Worm (Caenorhabditis elegans) whole organism, L1 larva: ENCODE measurements around the gene bcs-1.

Source experiments
- C16A3.4 ChIP-seq: fragments of 150-350 bp; optimal IDR thresholded peaks from 2 replicates; lab custom pipeline; 2014; ENCODE audit warnings: missing biosample characterization, missing genetic modification characterization
- C34B4.2 ChIP-seq: sonication (generic microtip); optimal IDR thresholded peaks from 2 replicates; lab custom pipeline; 2017; ENCODE audit warnings: mild to moderate bottlenecking, missing genetic modification characterization, missing compliant biosample characterization
- F16B12.6 ChIP-seq: fragments of 150-350 bp; optimal IDR thresholded peaks from 2 replicates; lab custom pipeline; 2014; ENCODE audit warnings: missing biosample characterization, missing genetic modification characterization
- aha-1 ChIP-seq: fragments of 150-350 bp; optimal IDR thresholded peaks from 2 replicates; lab custom pipeline; 2014; ENCODE audit warnings: missing biosample characterization, missing genetic modification characterization
- alr-1 ChIP-seq: fragments of 200-800 bp; sonication (Bioruptor generic); optimal IDR thresholded peaks from 2 replicates; lab custom pipeline; 2018; ENCODE audit warnings: borderline replicate concordance, mild to moderate bottlenecking, missing genetic modification characterization, missing compliant biosample characterization
- aly-2 ChIP-seq: fragments of 150-350 bp; optimal IDR thresholded peaks from 2 replicates; lab custom pipeline; 2014; ENCODE audit warnings: missing biosample characterization, missing genetic modification characterization
- ama-1 ChIP-seq: fragments of 150-350 bp; optimal IDR thresholded peaks from 2 replicates; lab custom pipeline; 2014
- blmp-1 ChIP-seq: fragments of 150-350 bp; optimal IDR thresholded peaks from 2 replicates; lab custom pipeline; 2014; ENCODE audit warnings: missing biosample characterization, missing genetic modification characterization
- ceh-63 ChIP-seq: fragments of 200-800 bp; sonication (Bioruptor generic); optimal IDR thresholded peaks from 2 replicates; lab custom pipeline; 2018; ENCODE audit warnings: mild to moderate bottlenecking, missing genetic modification characterization, missing compliant biosample characterization
- ceh-8 ChIP-seq: fragments of 200-800 bp; sonication (Bioruptor generic); optimal IDR thresholded peaks from 2 replicates; lab custom pipeline; 2018; ENCODE audit warnings: mild to moderate bottlenecking, missing genetic modification characterization, moderate library complexity, missing compliant biosample characterization
- ceh-88 ChIP-seq: fragments of 200-800 bp; sonication (Bioruptor generic); IDR thresholded peaks from 2 replicates; pipeline ENCODE4 v1.3.6; 2022; ENCODE audit warnings: missing genetic modification characterization, missing compliant biosample characterization
- ces-1 ChIP-seq: fragments of 150-350 bp; optimal IDR thresholded peaks from 2 replicates; lab custom pipeline; 2014; ENCODE audit warnings: missing biosample characterization, missing genetic modification reagents, missing genetic modification characterization
- dpl-1 ChIP-seq, 3 experiments: fragments of 150-350 bp in 2 of 3; sonication (generic microtip) in 1 of 3; optimal IDR thresholded peaks; 2 replicates each; lab custom pipeline; 2014 to 2017; ENCODE audit warnings: missing biosample characterization in 3 of 3, missing genetic modification characterization in 3 of 3, missing genetic modification reagents in 3 of 3
- dsc-1 ChIP-seq: sonication (generic microtip); optimal IDR thresholded peaks from 2 replicates; lab custom pipeline; 2016; ENCODE audit warnings: mild to moderate bottlenecking, missing genetic modification characterization, missing compliant biosample characterization
- efl-1 ChIP-seq, 4 experiments: fragments of 150-350 bp; optimal IDR thresholded peaks in 3 of 4; peaks in 1 of 4; 1 replicate in 1 of 4; 2 replicates in 3 of 4; lab custom pipeline; 2014; ENCODE audit warnings: missing biosample characterization in 2 of 4, missing genetic modification characterization in 2 of 4, missing genetic modification reagents in 2 of 4
- egl-13 ChIP-seq: sonication (generic microtip); optimal IDR thresholded peaks from 2 replicates; lab custom pipeline; 2016; ENCODE audit warnings: missing genotype, missing genetic modification reagents, missing genetic modification characterization, missing compliant biosample characterization
- egl-27 ChIP-seq, 2 experiments: fragments of 150-350 bp in 1 of 2; sonication (generic microtip); optimal IDR thresholded peaks; 3 replicates each; lab custom pipeline; 2017 to 2018; ENCODE audit warnings: missing biosample characterization in 2 of 2, missing genetic modification characterization in 2 of 2, missing genetic modification reagents in 2 of 2
- elt-3 ChIP-seq, 6 experiments: fragments of 150-350 bp in 1 of 6; sonication (generic microtip); optimal IDR thresholded peaks; 2 replicates each; lab custom pipeline; 2017 to 2018; ENCODE audit warnings: missing biosample characterization in 6 of 6, missing genetic modification characterization in 6 of 6, inconsistent platforms in 1 of 6
- fkh-4 ChIP-seq: sonication (generic microtip); optimal IDR thresholded peaks from 2 replicates; lab custom pipeline; 2016; ENCODE audit warnings: missing compliant biosample characterization, missing genetic modification characterization, borderline replicate concordance
- fos-1 ChIP-seq: fragments of 150-350 bp; optimal IDR thresholded peaks from 2 replicates; lab custom pipeline; 2014; ENCODE audit warnings: missing biosample characterization, missing genetic modification characterization
- grh-1 ChIP-seq: fragments of 200-800 bp; sonication (Bioruptor generic); IDR thresholded peaks from 2 replicates; pipeline ENCODE4 v1.3.6; 2022; ENCODE audit warnings: missing genetic modification reagents, missing genetic modification characterization, missing compliant biosample characterization
- hlh-17 ChIP-seq: fragments of 200-800 bp; sonication (Bioruptor generic); optimal IDR thresholded peaks from 2 replicates; lab custom pipeline; 2018; ENCODE audit warnings: missing genetic modification characterization, mild to moderate bottlenecking, missing compliant biosample characterization, moderate library complexity, borderline replicate concordance
- hpl-2 ChIP-seq: fragments of 150-350 bp; optimal IDR thresholded peaks from 2 replicates; lab custom pipeline; 2014; ENCODE audit warnings: missing biosample characterization, missing genetic modification reagents, missing genetic modification characterization
- irx-1 ChIP-seq: sonication (generic microtip); optimal IDR thresholded peaks from 2 replicates; lab custom pipeline; 2016; ENCODE audit warnings: missing genetic modification characterization, missing compliant biosample characterization
- isw-1 ChIP-seq: fragments of 200-800 bp; sonication (Bioruptor generic); IDR thresholded peaks from 2 replicates; pipeline ENCODE4 v1.3.6; 2022; ENCODE audit warnings: missing genetic modification characterization, missing compliant biosample characterization
- jun-1 ChIP-seq: fragments of 150-350 bp; optimal IDR thresholded peaks from 2 replicates; lab custom pipeline; 2014; ENCODE audit warnings: missing biosample characterization, missing genetic modification reagents, missing genetic modification characterization
- lin-13 ChIP-seq: fragments of 150-350 bp; optimal IDR thresholded peaks from 2 replicates; lab custom pipeline; 2014; ENCODE audit warnings: missing biosample characterization, missing genetic modification reagents, missing genetic modification characterization
- lin-15B ChIP-seq: fragments of 150-350 bp; sonication (generic microtip); optimal IDR thresholded peaks from 3 replicates; lab custom pipeline; 2014; ENCODE audit warnings: missing biosample characterization, missing genetic modification characterization
- lir-3 ChIP-seq: sonication (generic microtip); optimal IDR thresholded peaks from 2 replicates; lab custom pipeline; 2016; ENCODE audit warnings: mild to moderate bottlenecking, missing genetic modification characterization, moderate library complexity, missing compliant biosample characterization; ENCODE audit not compliant: poor library complexity
- mef-2 ChIP-seq: fragments of 150-350 bp; optimal IDR thresholded peaks from 2 replicates; lab custom pipeline; 2014; ENCODE audit warnings: missing biosample characterization, missing genetic modification characterization
- nhr-20 ChIP-seq: sonication (generic microtip); optimal IDR thresholded peaks from 2 replicates; lab custom pipeline; 2016; ENCODE audit warnings: mild to moderate bottlenecking, missing genetic modification characterization, missing compliant biosample characterization
- nhr-28 ChIP-seq: fragments of 150-350 bp; optimal IDR thresholded peaks from 2 replicates; lab custom pipeline; 2014; ENCODE audit warnings: missing biosample characterization, missing genetic modification characterization
- nhr-47 ChIP-seq: sonication (generic microtip); optimal IDR thresholded peaks from 2 replicates; lab custom pipeline; 2016; ENCODE audit warnings: mild to moderate bottlenecking, missing genetic modification characterization, moderate library complexity, missing compliant biosample characterization
- nhr-71 ChIP-seq: sonication (generic microtip); optimal IDR thresholded peaks from 2 replicates; lab custom pipeline; 2016; ENCODE audit warnings: mild to moderate bottlenecking, missing genetic modification characterization, moderate library complexity, missing compliant biosample characterization
- nhr-76 ChIP-seq: sonication (generic microtip); optimal IDR thresholded peaks from 2 replicates; lab custom pipeline; 2017; ENCODE audit warnings: missing biosample characterization, missing genetic modification characterization
- nhr-84 ChIP-seq: sonication (generic microtip); optimal IDR thresholded peaks from 2 replicates; lab custom pipeline; 2017; ENCODE audit warnings: missing biosample characterization, missing genetic modification characterization
- pag-3 ChIP-seq: sonication (generic microtip); optimal IDR thresholded peaks from 2 replicates; lab custom pipeline; 2017; ENCODE audit warnings: missing genetic modification characterization, mild to moderate bottlenecking, missing compliant biosample characterization, antibody characterized with exemption, borderline replicate concordance; ENCODE audit not compliant: insufficient read depth
- pax-3 ChIP-seq: fragments of 200-800 bp; sonication (Bioruptor generic); optimal IDR thresholded peaks from 2 replicates; lab custom pipeline; 2018; ENCODE audit warnings: mild to moderate bottlenecking, missing genetic modification characterization, moderate library complexity, missing compliant biosample characterization
- pqm-1 ChIP-seq: sonication (generic microtip); optimal IDR thresholded peaks from 3 replicates; lab custom pipeline; 2017; ENCODE audit warnings: missing biosample characterization, missing genetic modification characterization
- sox-4 ChIP-seq: sonication (generic microtip); optimal IDR thresholded peaks from 2 replicates; lab custom pipeline; 2016; ENCODE audit warnings: missing genetic modification characterization, missing compliant biosample characterization
- tbx-2 ChIP-seq: sonication (generic microtip); optimal IDR thresholded peaks from 2 replicates; lab custom pipeline; 2016; ENCODE audit warnings: missing genetic modification characterization, missing compliant biosample characterization
- tlp-1 ChIP-seq: fragments of 150-350 bp; optimal IDR thresholded peaks from 2 replicates; lab custom pipeline; 2014; ENCODE audit warnings: missing biosample characterization, missing genetic modification characterization
- unc-130 ChIP-seq: fragments of 150-350 bp; optimal IDR thresholded peaks from 2 replicates; lab custom pipeline; 2017; ENCODE audit warnings: missing biosample characterization, missing genetic modification characterization, inconsistent platforms
- unc-30 ChIP-seq: sonication (generic microtip); optimal IDR thresholded peaks from 2 replicates; lab custom pipeline; 2017; ENCODE audit warnings: missing biosample characterization, missing genetic modification characterization
- unc-62 ChIP-seq: fragments of 150-350 bp; optimal IDR thresholded peaks from 2 replicates; lab custom pipeline; 2014; ENCODE audit warnings: missing biosample characterization, missing genetic modification reagents, missing genetic modification characterization
- unc-86 ChIP-seq: sonication (generic microtip); optimal IDR thresholded peaks from 2 replicates; lab custom pipeline; 2016; ENCODE audit warnings: missing genetic modification characterization, missing compliant biosample characterization
- unc-98 ChIP-seq: fragments of 200-800 bp; sonication (Bioruptor generic); IDR thresholded peaks from 2 replicates; pipeline ENCODE4 v1.3.6; 2022; ENCODE audit warnings: missing genetic modification characterization, missing compliant biosample characterization
- vab-15 ChIP-seq: sonication (generic microtip); optimal IDR thresholded peaks from 2 replicates; lab custom pipeline; 2017; ENCODE audit warnings: missing genotype, mild to moderate bottlenecking, missing genetic modification characterization, missing compliant biosample characterization
- xbp-1 ChIP-seq: sonication (generic microtip); optimal IDR thresholded peaks from 2 replicates; lab custom pipeline; 2016; ENCODE audit warnings: missing genetic modification characterization, missing compliant biosample characterization
- zip-4 ChIP-seq: fragments of 200-800 bp; sonication (Bioruptor generic); optimal IDR thresholded peaks from 2 replicates; lab custom pipeline; 2018; ENCODE audit warnings: mild to moderate bottlenecking, missing genetic modification characterization, moderate library complexity, missing compliant biosample characterization
- ztf-11 ChIP-seq, 2 experiments: sonication (generic microtip); optimal IDR thresholded peaks; 2 replicates each; lab custom pipeline; 2016 to 2017; ENCODE audit warnings: missing genetic modification characterization in 2 of 2, missing biosample characterization in 1 of 2, missing compliant biosample characterization in 1 of 2
- ztf-4 ChIP-seq: fragments of 150-350 bp; optimal IDR thresholded peaks from 2 replicates; lab custom pipeline; 2014; ENCODE audit warnings: missing biosample characterization, missing genetic modification characterization

The bcs-1 gene

ce11 chrII:8561227-8561626 is 9.7 kb upstream of the bcs-1 start, which contains the start of gene iff-2 (continued):
- TF ChIP-seq aly-2 (tag; lab: Kevin White, UChicago) (peak; percentile 93), ceh-63 (no peak), isw-1 (GFP tag; lab: Robert Waterston, UW) (peak; percentile 99), lin-15B (tag; lab: Kevin White, UChicago) (peak; percentile 100), fos-1 (tag; lab: Kevin White, UChicago) (peak; percentile 97), nhr-84 (tag; lab: Kevin White, UChicago) (no peak), C16A3.4 (peak; percentile 100), ztf-11 (tag; optimal IDR thresholded peaks at IDR 0.05; lab: Kevin White, UChicago) (peak in 1 of 2 experiments; percentile 96), ceh-8 (GFP tag; lab: Kevin White, UChicago) (peak; percentile 95), dsc-1 (tag; lab: Kevin White, UChicago) (peak; percentile 99), irx-1 (peak; percentile 96), zip-4 (GFP tag; lab: Kevin White, UChicago) (peak; percentile 91), ceh-88 (GFP tag; lab: Robert Waterston, UW) (peak; percentile 97), grh-1 (GFP tag; lab: Robert Waterston, UW) (peak; percentile 97), unc-30 (tag; lab: Kevin White, UChicago) (no peak), ces-1 (GFP tag; lab: Kevin White, UChicago) (no peak), ztf-4 (tag; lab: Kevin White, UChicago) (peak; percentile 99), pax-3 (tag; lab: Kevin White, UChicago) (peak; percentile 98), mef-2 (tag; lab: Kevin White, UChicago) (peak; percentile 97), egl-13 (tag; lab: Kevin White, UChicago) (peak; percentile 98), sox-4 (tag; lab: Kevin White, UChicago) (peak; percentile 95), elt-3 (tag; optimal IDR thresholded peaks at IDR 0.05; lab: Kevin White, UChicago) (peak; percentile 100), nhr-20 (tag; lab: Kevin White, UChicago) (peak; percentile 100), unc-62 (GFP tag; lab: Kevin White, UChicago) (peak; percentile 86), tbx-2 (peak; percentile 99), nhr-47 (tag; lab: Kevin White, UChicago) (peak; percentile 99), pag-3 (tag; lab: Kevin White, UChicago) (peak; percentile 69), lir-3 (tag; lab: Kevin White, UChicago) (peak; percentile 95), ama-1 (lab: Kevin White, UChicago) (peak; percentile 91), hpl-2 (GFP tag; lab: Kevin White, UChicago) (peak; percentile 99), nhr-76 (tag; lab: Kevin White, UChicago) (peak; percentile 86), hlh-17 (no peak), unc-86 (tag; lab: Kevin White, UChicago) (peak; percentile 99), lin-13 (GFP tag; lab: Kevin White, UChicago) (peak; percentile 100), dpl-1 (GFP tag; optimal IDR thresholded peaks at IDR 0.05; lab: Kevin White, UChicago) (peak; percentile 94 to 97 (median 95)), F16B12.6 (tag; lab: Kevin White, UChicago) (peak; percentile 85), tlp-1 (no peak), aha-1 (tag; lab: Kevin White, UChicago) (peak; percentile 98), nhr-28 (tag; lab: Kevin White, UChicago) (no peak), nhr-71 (tag; lab: Kevin White, UChicago) (peak; percentile 100), pqm-1 (tag; lab: Kevin White, UChicago) (peak; percentile 54), vab-15 (tag; lab: Kevin White, UChicago) (peak; percentile 99), fkh-4 (tag; lab: Kevin White, UChicago) (peak; percentile 71), jun-1 (tag; lab: Kevin White, UChicago) (peak; percentile 99), C34B4.2 (tag; lab: Kevin White, UChicago) (peak; percentile 65), xbp-1 (tag; lab: Kevin White, UChicago) (peak; percentile 99), efl-1 (optimal IDR thresholded peaks at IDR 0.05; lab: Kevin White, UChicago) (peak; percentile 98), efl-1 (GFP tag; optimal IDR thresholded peaks at IDR 0.05 in 1 of 2; lab: Kevin White, UChicago) (peak; percentile 91 to 100), unc-98 (GFP tag; lab: Robert Waterston, UW) (peak; percentile 83; the same call in 1 of the 2 replicates), alr-1 (tag; lab: Kevin White, UChicago) (no peak), blmp-1 (peak; percentile 97), unc-130 (tag; lab: Kevin White, UChicago) (peak; percentile 99), egl-27 (tag; optimal IDR thresholded peaks at IDR 0.05; lab: Kevin White, UChicago) (peak; percentile 90 to 96)
